Fruit fly (Drosophila melanogaster) S2 (cell line): ENCODE measurements around the gene CG43736.

ENCODE experiments used
- CG8478 ChIP-seq: fragments of >200 bp; optimal IDR thresholded peaks from 2 replicates; lab custom pipeline; 2018
- CTCF ChIP-seq, 2 experiments: fragments of >200 bp; optimal IDR thresholded peaks; 2 replicates each; lab custom pipeline; 2018

dm6 chrX:6861523-6862077 lies 2.1 kb upstream of the CG43736 start:
- no peak for TF ChIP-seq CG8478 (lab: Kevin White, UChicago)
- TF ChIP-seq CTCF (optimal IDR thresholded peaks at IDR 0.05; lab: Kevin White, UChicago) = no peak
